Worm (Caenorhabditis elegans) whole organism, L3 larva: ENCODE data around the gene R13A1.3.
A peak's percentile ranks its signal among the peaks of the same experiment; 100 is the strongest.

Source experiments
- ZK546.5 ChIP-seq: sonication (generic microtip); optimal IDR thresholded peaks from 2 replicates; lab custom pipeline; 2017; ENCODE audit warnings: missing biosample characterization, missing genetic modification characterization
- aly-2 ChIP-seq: fragments of 150-350 bp; optimal IDR thresholded peaks from 2 replicates; lab custom pipeline; 2014; ENCODE audit warnings: missing biosample characterization, missing genetic modification characterization
- ama-1 ChIP-seq: fragments of 150-350 bp; optimal IDR thresholded peaks from 2 replicates; lab custom pipeline; 2018
- ceh-16 ChIP-seq: sonication (generic microtip); optimal IDR thresholded peaks from 2 replicates; lab custom pipeline; 2017; ENCODE audit warnings: missing biosample characterization, missing genetic modification characterization
- ceh-28 ChIP-seq: fragments of 150-350 bp; optimal IDR thresholded peaks from 2 replicates; lab custom pipeline; 2014; ENCODE audit warnings: missing biosample characterization, missing genetic modification reagents, missing genetic modification characterization
- ceh-82 ChIP-seq: fragments of 150-350 bp; optimal IDR thresholded peaks from 2 replicates; lab custom pipeline; 2014; ENCODE audit warnings: missing biosample characterization, missing genetic modification characterization
- ceh-9 ChIP-seq: sonication (generic microtip); optimal IDR thresholded peaks from 2 replicates; lab custom pipeline; 2018; ENCODE audit warnings: missing biosample characterization, missing genetic modification characterization
- daf-12 ChIP-seq: fragments of 150-350 bp; optimal IDR thresholded peaks from 2 replicates; lab custom pipeline; 2014; ENCODE audit warnings: missing biosample characterization, missing genetic modification reagents, missing genetic modification characterization
- egl-27 ChIP-seq: sonication (generic microtip); optimal IDR thresholded peaks from 4 replicates; lab custom pipeline; 2017; ENCODE audit warnings: missing biosample characterization, missing genetic modification reagents, missing genetic modification characterization
- egl-5 ChIP-seq: fragments of 150-350 bp; optimal IDR thresholded peaks from 2 replicates; lab custom pipeline; 2017; ENCODE audit warnings: missing biosample characterization, missing genetic modification reagents, missing genetic modification characterization, inconsistent platforms
- elt-1 ChIP-seq: fragments of 150-350 bp; optimal IDR thresholded peaks from 2 replicates; lab custom pipeline; 2014; ENCODE audit warnings: missing biosample characterization, missing genetic modification characterization
- elt-2 ChIP-seq: sonication (generic microtip); optimal IDR thresholded peaks from 2 replicates; lab custom pipeline; 2016; ENCODE audit warnings: missing genetic modification reagents, mild to moderate bottlenecking, missing genetic modification characterization, missing compliant biosample characterization
- elt-3 ChIP-seq, 3 experiments: fragments of 150-350 bp in 1 of 3; sonication (generic microtip) in 2 of 3; optimal IDR thresholded peaks; 2 replicates in 2 of 3; 4 replicates in 1 of 3; lab custom pipeline; 2014 to 2017; ENCODE audit warnings: missing biosample characterization in 3 of 3, missing genetic modification characterization in 3 of 3
- eor-1 ChIP-seq, 2 experiments: fragments of 150-350 bp; optimal IDR thresholded peaks; 2 replicates each; lab custom pipeline; 2014 to 2018; ENCODE audit warnings: missing biosample characterization in 2 of 2, missing genetic modification characterization in 2 of 2
- fkh-10 ChIP-seq: sonication (generic microtip); optimal IDR thresholded peaks from 2 replicates; lab custom pipeline; 2017; ENCODE audit warnings: missing biosample characterization, missing genetic modification reagents, missing genetic modification characterization
- fkh-2 ChIP-seq: fragments of 150-350 bp; optimal IDR thresholded peaks from 2 replicates; lab custom pipeline; 2014; ENCODE audit warnings: missing biosample characterization, missing genetic modification reagents, missing genetic modification characterization
- fos-1 ChIP-seq: fragments of 150-350 bp; optimal IDR thresholded peaks from 2 replicates; lab custom pipeline; 2014; ENCODE audit warnings: missing biosample characterization, missing genetic modification characterization
- hmg-11 ChIP-seq: sonication (generic microtip); optimal IDR thresholded peaks from 2 replicates; lab custom pipeline; 2016; ENCODE audit warnings: missing genetic modification characterization, missing compliant biosample characterization
- jun-1 ChIP-seq: fragments of 150-350 bp; optimal IDR thresholded peaks from 2 replicates; lab custom pipeline; 2014; ENCODE audit warnings: missing biosample characterization, missing genetic modification reagents, missing genetic modification characterization
- lin-15B ChIP-seq: fragments of 150-350 bp; optimal IDR thresholded peaks from 2 replicates; lab custom pipeline; 2014; ENCODE audit warnings: missing biosample characterization, missing genetic modification characterization
- lin-39 ChIP-seq: fragments of 150-350 bp; optimal IDR thresholded peaks from 2 replicates; lab custom pipeline; 2018; ENCODE audit warnings: missing biosample characterization, missing genetic modification reagents, missing genetic modification characterization
- lsy-12 ChIP-seq: sonication (generic microtip); optimal IDR thresholded peaks from 2 replicates; lab custom pipeline; 2016; ENCODE audit warnings: mild to moderate bottlenecking, missing genetic modification characterization, missing compliant biosample characterization
- mdl-1 ChIP-seq: fragments of 150-350 bp; optimal IDR thresholded peaks from 2 replicates; lab custom pipeline; 2014; ENCODE audit warnings: missing biosample characterization, missing genetic modification characterization
- mml-1 ChIP-seq: fragments of 150-350 bp; sonication (generic microtip); optimal IDR thresholded peaks from 3 replicates; lab custom pipeline; 2014; ENCODE audit warnings: missing biosample characterization, missing genetic modification characterization
- nfya-1 ChIP-seq: sonication (generic microtip); optimal IDR thresholded peaks from 2 replicates; lab custom pipeline; 2017; ENCODE audit warnings: missing genetic modification characterization, mild to moderate bottlenecking, missing compliant biosample characterization, antibody characterized with exemption, moderate library complexity; ENCODE audit not compliant: insufficient read depth
- nhr-11 ChIP-seq: fragments of 150-350 bp; optimal IDR thresholded peaks from 2 replicates; lab custom pipeline; 2014; ENCODE audit warnings: missing biosample characterization, missing genetic modification characterization
- nhr-12 ChIP-seq: fragments of 150-350 bp; optimal IDR thresholded peaks from 2 replicates; lab custom pipeline; 2014; ENCODE audit warnings: missing biosample characterization, missing genetic modification characterization
- nhr-23 ChIP-seq: fragments of 150-350 bp; optimal IDR thresholded peaks from 2 replicates; lab custom pipeline; 2014; ENCODE audit warnings: missing biosample characterization, missing genetic modification reagents, missing genetic modification characterization
- nhr-237 ChIP-seq: fragments of 150-350 bp; optimal IDR thresholded peaks from 2 replicates; lab custom pipeline; 2014; ENCODE audit warnings: missing biosample characterization, missing genetic modification characterization
- nhr-25 ChIP-seq: sonication (generic microtip); optimal IDR thresholded peaks from 2 replicates; lab custom pipeline; 2017; ENCODE audit warnings: missing biosample characterization, missing genetic modification characterization
- nhr-28 ChIP-seq: fragments of 150-350 bp; optimal IDR thresholded peaks from 2 replicates; lab custom pipeline; 2014; ENCODE audit warnings: missing biosample characterization, missing genetic modification characterization
- nhr-67 ChIP-seq: fragments of 150-350 bp; optimal IDR thresholded peaks from 2 replicates; lab custom pipeline; 2014; ENCODE audit warnings: missing biosample characterization, missing genetic modification characterization
- nhr-76 ChIP-seq: fragments of 150-350 bp; sonication (generic microtip); optimal IDR thresholded peaks from 5 replicates; lab custom pipeline; 2014; ENCODE audit warnings: missing biosample characterization, missing genetic modification characterization
- nhr-77 ChIP-seq: fragments of 150-350 bp; optimal IDR thresholded peaks from 2 replicates; lab custom pipeline; 2014; ENCODE audit warnings: missing biosample characterization, missing genetic modification characterization
- pha-4 ChIP-seq: fragments of 150-350 bp; optimal IDR thresholded peaks from 2 replicates; lab custom pipeline; 2014; ENCODE audit warnings: missing biosample characterization, missing genetic modification reagents, missing genetic modification characterization
- pqm-1 ChIP-seq: fragments of 150-350 bp; optimal IDR thresholded peaks from 2 replicates; lab custom pipeline; 2017; ENCODE audit warnings: missing biosample characterization, missing genetic modification characterization, inconsistent platforms
- sea-2 ChIP-seq: fragments of 150-350 bp; sonication (generic microtip); optimal IDR thresholded peaks from 4 replicates; lab custom pipeline; 2014; ENCODE audit warnings: missing biosample characterization, missing genetic modification reagents, missing genetic modification characterization
- skn-1 ChIP-seq: fragments of 150-350 bp; optimal IDR thresholded peaks from 2 replicates; lab custom pipeline; 2014; ENCODE audit warnings: missing biosample characterization, missing genetic modification characterization
- snpc-4 ChIP-seq: fragments of 150-350 bp; optimal IDR thresholded peaks from 2 replicates; lab custom pipeline; 2014; ENCODE audit warnings: missing biosample characterization, missing genetic modification characterization
- tbx-2 ChIP-seq: sonication (generic microtip); optimal IDR thresholded peaks from 2 replicates; lab custom pipeline; 2016; ENCODE audit warnings: mild to moderate bottlenecking, missing genetic modification characterization, missing compliant biosample characterization
- unc-39 ChIP-seq: sonication (generic microtip); optimal IDR thresholded peaks from 4 replicates; lab custom pipeline; 2017; ENCODE audit warnings: missing biosample characterization, missing genetic modification characterization
- unc-62 ChIP-seq: fragments of 150-350 bp; sonication (generic microtip); optimal IDR thresholded peaks from 4 replicates; lab custom pipeline; 2014; ENCODE audit warnings: missing biosample characterization, missing genetic modification reagents, missing genetic modification characterization
- zag-1 ChIP-seq: fragments of 150-350 bp; optimal IDR thresholded peaks from 2 replicates; lab custom pipeline; 2014; ENCODE audit warnings: missing biosample characterization, missing genetic modification characterization
- ztf-11 ChIP-seq: fragments of 150-350 bp; optimal IDR thresholded peaks from 2 replicates; lab custom pipeline; 2014; ENCODE audit warnings: missing biosample characterization, missing genetic modification characterization
- ztf-4 ChIP-seq: fragments of 150-350 bp; optimal IDR thresholded peaks from 2 replicates; lab custom pipeline; 2014; ENCODE audit warnings: missing biosample characterization, missing genetic modification characterization

R13A1.3 gene

ce11 chrIV:7228208-7228607, 24.4 kb downstream of the R13A1.3 start, which contains the start of gene D2024.5:
TSS of gene D2024.5 (minus strand) at chrIV:7228308.
- no peak for TF ChIP-seq elt-3 (tag; optimal IDR thresholded peaks at IDR 0.05; lab: Kevin White, UChicago)
- no peak for TF ChIP-seq nhr-76 (tag; lab: Kevin White, UChicago)
- no peak for TF ChIP-seq nhr-77 (tag; lab: Kevin White, UChicago)

- peak; percentile 44 for TF ChIP-seq nhr-25 (tag; lab: Kevin White, UChicago)
- peak; percentile 88 for TF ChIP-seq lin-15B (tag; lab: Kevin White, UChicago)
- peak; percentile 80 for TF ChIP-seq snpc-4 (tag; lab: Kevin White, UChicago)
- no peak for TF ChIP-seq ceh-16 (tag; lab: Kevin White, UChicago)
- no peak for TF ChIP-seq fkh-10 (GFP tag; lab: Kevin White, UChicago)
- TF ChIP-seq skn-1 (tag; lab: Kevin White, UChicago) = no peak
- TF ChIP-seq egl-27 = no peak
- no peak for TF ChIP-seq lin-39 (tag; lab: Kevin White, UChicago)
- no peak for TF ChIP-seq zag-1 (tag; lab: Kevin White, UChicago)
- no peak for TF ChIP-seq aly-2 (tag; lab: Kevin White, UChicago)
- no peak for TF ChIP-seq unc-39 (tag; lab: Kevin White, UChicago)
- TF ChIP-seq tbx-2 (tag; lab: Kevin White, UChicago) = no peak
- peak; percentile 52 for TF ChIP-seq egl-5 (tag; lab: Kevin White, UChicago)
- TF ChIP-seq ceh-82 = peak; percentile 35
- no peak for TF ChIP-seq unc-62 (GFP tag; lab: Kevin White, UChicago)
- no peak for TF ChIP-seq fkh-2 (tag; lab: Kevin White, UChicago)
- TF ChIP-seq elt-1 = no peak
- TF ChIP-seq ceh-9 = no peak
- TF ChIP-seq sea-2 = no peak
- TF ChIP-seq nhr-12 (tag; lab: Kevin White, UChicago) = no peak
- TF ChIP-seq hmg-11 (tag; lab: Kevin White, UChicago) = peak; percentile 72
- TF ChIP-seq lsy-12 (tag; lab: Kevin White, UChicago) = no peak
- TF ChIP-seq nhr-23 (tag; lab: Kevin White, UChicago) = peak; percentile 82
- TF ChIP-seq ZK546.5 (tag; lab: Kevin White, UChicago) = no peak
- TF ChIP-seq nhr-76 (tag; lab: Kevin White, UChicago) = no peak
- peak; percentile 28 for TF ChIP-seq jun-1
- no peak for TF ChIP-seq nhr-11 (tag; lab: Kevin White, UChicago)
- no peak for TF ChIP-seq mml-1 (tag; lab: Kevin White, UChicago)
- TF ChIP-seq nhr-237 (tag; lab: Kevin White, UChicago) = no peak
- TF ChIP-seq pha-4 (tag; lab: Kevin White, UChicago) = peak; percentile 92
- TF ChIP-seq ceh-28 (tag; lab: Kevin White, UChicago) = peak; percentile 73
- no peak for TF ChIP-seq nhr-77 (tag; lab: Kevin White, UChicago)
- no peak for TF ChIP-seq ztf-4
- TF ChIP-seq nhr-67 (tag; lab: Kevin White, UChicago) = no peak
- peak; percentile 33 for TF ChIP-seq elt-2 (tag; lab: Kevin White, UChicago)
- TF ChIP-seq fos-1 (tag; lab: Kevin White, UChicago) = peak; percentile 50
- no peak for TF ChIP-seq mdl-1 (tag; lab: Kevin White, UChicago)
- TF ChIP-seq elt-3 (tag; optimal IDR thresholded peaks at IDR 0.05; lab: Kevin White, UChicago) = no peak
- TF ChIP-seq ama-1 (lab: Kevin White, UChicago) = no peak
- TF ChIP-seq eor-1 (tag; optimal IDR thresholded peaks at IDR 0.05; lab: Kevin White, UChicago) = no peak
- peak; percentile 68 for TF ChIP-seq nfya-1 (tag; lab: Kevin White, UChicago)
- TF ChIP-seq daf-12 (tag; lab: Kevin White, UChicago) = no peak
- TF ChIP-seq nhr-28 (tag; lab: Kevin White, UChicago) = no peak
- no peak for TF ChIP-seq ztf-11 (tag; lab: Kevin White, UChicago)
- TF ChIP-seq pqm-1 (tag; lab: Kevin White, UChicago) = peak; percentile 53
Observed at ce11 chrIV:7230198-7230597, 26.4 kb downstream of the R13A1.3 start, which contains the start of gene cap-1. TSS of gene cap-1 (minus strand) at chrIV:7230223.
